Worm (Caenorhabditis elegans) whole organism, L3 larva: ENCODE results near the gene F58F9.6.

Source experiments
- nfya-1 ChIP-seq: sonication (generic microtip); optimal IDR thresholded peaks from 2 replicates; lab custom pipeline; 2017; ENCODE audit warnings: missing genetic modification characterization, mild to moderate bottlenecking, missing compliant biosample characterization, antibody characterized with exemption, moderate library complexity; ENCODE audit not compliant: insufficient read depth
- nhr-77 ChIP-seq: fragments of 150-350 bp; optimal IDR thresholded peaks from 2 replicates; lab custom pipeline; 2014; ENCODE audit warnings: missing biosample characterization, missing genetic modification characterization
- ztf-4 ChIP-seq: fragments of 150-350 bp; optimal IDR thresholded peaks from 2 replicates; lab custom pipeline; 2014; ENCODE audit warnings: missing biosample characterization, missing genetic modification characterization

DNA sequence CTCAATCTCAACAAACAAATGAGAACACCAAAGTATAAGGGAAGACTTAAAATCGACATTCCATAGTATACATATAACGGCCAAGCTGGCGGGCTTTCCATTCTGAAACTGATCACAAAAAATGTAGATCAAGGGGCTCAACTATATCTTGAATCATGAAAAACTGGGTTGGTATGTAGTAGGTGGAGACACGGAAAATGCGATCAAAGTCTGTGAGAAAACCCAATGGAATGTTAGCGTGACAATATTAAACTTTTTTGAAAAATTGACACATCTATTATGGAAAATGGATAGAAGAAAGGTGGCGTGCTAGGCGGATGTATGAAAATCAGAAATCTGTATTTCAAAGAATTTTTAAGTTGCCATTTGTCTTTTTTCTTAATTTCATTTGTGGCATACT is 25.8 kb upstream of the F58F9.6 start, which contains the start of gene srv-28:
- no peak for TF ChIP-seq nfya-1 (tag; lab: Kevin White, UChicago)
- no peak for TF ChIP-seq nhr-77
- TF ChIP-seq ztf-4 (tag; lab: Kevin White, UChicago) = no peak
